Fruit fly (Drosophila melanogaster): ENCODE results near the gene CG11248.

CG11248 gene

dm6 chr3L:21640815-21641214 is 39.0 kb upstream of the CG11248 start, which contains the start of gene Atox1 (continued):
- TF ChIP-seq repo (GFP tag; optimal IDR thresholded peaks at IDR 0.05) = peak; percentile 5
- no peak for TF ChIP-seq CG14667 (GFP tag; IDR thresholded peaks at IDR 0.05)
- peak; percentile 59 for TF ChIP-seq sug (tag; optimal IDR thresholded peaks at IDR 0.05)
- no peak for TF ChIP-seq bsh (GFP tag; optimal IDR thresholded peaks at IDR 0.05)
- no peak for TF ChIP-seq tna (GFP tag; IDR thresholded peaks at IDR 0.05; ENCODE audit: partially characterized antibody)
- no peak for TF ChIP-seq Doc3 (GFP tag; IDR thresholded peaks at IDR 0.05; ENCODE audit: partially characterized antibody)
- no peak for TF ChIP-seq Drgx (GFP tag; IDR thresholded peaks at IDR 0.05)
- no peak for TF ChIP-seq CG18764 (GFP tag; optimal IDR thresholded peaks at IDR 0.05)
- TF ChIP-seq HmgD (GFP tag; optimal IDR thresholded peaks at IDR 0.05) = peak; percentile 88
- no peak for TF ChIP-seq mam (GFP tag; optimal IDR thresholded peaks at IDR 0.05)
- TF ChIP-seq CG6683 (GFP tag; optimal IDR thresholded peaks at IDR 0.05) = peak; percentile 22
- no peak for TF ChIP-seq CG4730 (GFP tag; IDR thresholded peaks at IDR 0.05)
- TF ChIP-seq CG4360 (GFP tag; IDR thresholded peaks at IDR 0.05) = no peak
- TF ChIP-seq tgo (GFP tag; IDR thresholded peaks at IDR 0.05) = no peak
- TF ChIP-seq CG18599 (GFP tag; optimal IDR thresholded peaks at IDR 0.05) = peak; percentile 35
- no peak for TF ChIP-seq CG17359 (tag; optimal IDR thresholded peaks at IDR 0.05)
- no peak for TF ChIP-seq Blimp-1 (GFP tag; optimal IDR thresholded peaks at IDR 0.05)
- no peak for TF ChIP-seq oc (tag; optimal IDR thresholded peaks at IDR 0.05)
- peak; percentile 3 for TF ChIP-seq CG12104 (GFP tag; optimal IDR thresholded peaks at IDR 0.05)
- TF ChIP-seq Oaz (GFP tag; IDR thresholded peaks at IDR 0.05) = no peak
- no peak for TF ChIP-seq CG32532 (GFP tag; IDR thresholded peaks at IDR 0.05)
- TF ChIP-seq HHEX (GFP tag; optimal IDR thresholded peaks at IDR 0.05) = peak; percentile 6
- no peak for TF ChIP-seq CG6854 (GFP tag; optimal IDR thresholded peaks at IDR 0.05)
- peak; percentile 23 for TF ChIP-seq gcm (GFP tag; optimal IDR thresholded peaks at IDR 0.05)
- peak; percentile 21 for TF ChIP-seq da (GFP tag; optimal IDR thresholded peaks at IDR 0.05)
- peak; percentile 62 for TF ChIP-seq CG2116 (GFP tag; optimal IDR thresholded peaks at IDR 0.05)
- no peak for TF ChIP-seq dimm (GFP tag; IDR thresholded peaks at IDR 0.05)
- no peak for TF ChIP-seq usp (GFP tag; optimal IDR thresholded peaks at IDR 0.05)
- peak; percentile 78 for TF ChIP-seq sens (GFP tag)
- TF ChIP-seq sob (GFP tag; IDR thresholded peaks at IDR 0.05) = peak; percentile 43; the same call in 1 of the 2 replicates
- peak; percentile 8 for TF ChIP-seq kni (GFP tag; optimal IDR thresholded peaks at IDR 0.05)
- TF ChIP-seq sisA (GFP tag; IDR thresholded peaks at IDR 0.05) = no peak
- no peak for TF ChIP-seq CG10654 (GFP tag; optimal IDR thresholded peaks at IDR 0.05)
- peak; percentile 61 for TF ChIP-seq CG17186 (GFP tag; optimal IDR thresholded peaks at IDR 0.05)
- TF ChIP-seq CG43689 (GFP tag; IDR thresholded peaks at IDR 0.05) = no peak
- TF ChIP-seq Gug (GFP tag; IDR thresholded peaks at IDR 0.05) = peak; percentile 31; the same call in 1 of the 4 replicates
- no peak for TF ChIP-seq cg (GFP tag; optimal IDR thresholded peaks at IDR 0.05)
- TF ChIP-seq D19A (tag; optimal IDR thresholded peaks at IDR 0.05) = peak; percentile 7
- peak; percentile 49; the same call in 1 of the 3 replicates for TF ChIP-seq CG17361 (GFP tag; IDR thresholded peaks at IDR 0.05)
- no peak for TF ChIP-seq sc (optimal IDR thresholded peaks at IDR 0.05)
- TF ChIP-seq sc (GFP tag; optimal IDR thresholded peaks at IDR 0.05) = no peak
- no peak for TF ChIP-seq run (tag; optimal IDR thresholded peaks at IDR 0.05)
- peak; percentile 47 for TF ChIP-seq zen (tag; optimal IDR thresholded peaks at IDR 0.05)
- peak; percentile 42 for TF ChIP-seq Dref (GFP tag; IDR thresholded peaks at IDR 0.05)
- peak; percentile 42 for TF ChIP-seq CG1233 (GFP tag; optimal IDR thresholded peaks at IDR 0.05)
- no peak for TF ChIP-seq Bdp1 (GFP tag; optimal IDR thresholded peaks at IDR 0.05)
- TF ChIP-seq CG31388 (GFP tag; optimal IDR thresholded peaks at IDR 0.05) = no peak
- TF ChIP-seq ssp (GFP tag; IDR thresholded peaks at IDR 0.05) = no peak
- TF ChIP-seq CG8388 (GFP tag; optimal IDR thresholded peaks at IDR 0.05) = no peak
- TF ChIP-seq ham (GFP tag; IDR thresholded peaks at IDR 0.05) = no peak
- TF ChIP-seq CG3281 (GFP tag; optimal IDR thresholded peaks at IDR 0.05) = no peak
- TF ChIP-seq CG7372 (GFP tag; IDR thresholded peaks at IDR 0.05) = no peak
